Worm (Caenorhabditis elegans) whole organism, late embryonic: Measurements from ENCODE around the gene acr-12.

Experiments used
- F13H6.1 ChIP-seq: sonication (generic microtip); optimal IDR thresholded peaks from 2 replicates; lab custom pipeline; 2016; ENCODE audit warnings: missing genetic modification characterization, missing compliant biosample characterization
- ceh-14 ChIP-seq: sonication (generic microtip); optimal IDR thresholded peaks from 2 replicates; lab custom pipeline; 2016; ENCODE audit warnings: missing genotype, missing genetic modification characterization, missing compliant biosample characterization
- ceh-18 ChIP-seq: sonication (generic microtip); optimal IDR thresholded peaks from 2 replicates; lab custom pipeline; 2016; ENCODE audit warnings: missing genetic modification characterization, missing compliant biosample characterization
- ceh-22 ChIP-seq: sonication (generic microtip); optimal IDR thresholded peaks from 2 replicates; lab custom pipeline; 2017; ENCODE audit warnings: missing biosample characterization, missing genetic modification characterization
- ceh-31 ChIP-seq: sonication (generic microtip); optimal IDR thresholded peaks from 2 replicates; lab custom pipeline; 2016; ENCODE audit warnings: missing genetic modification characterization, missing compliant biosample characterization
- ceh-34 ChIP-seq: sonication (generic microtip); optimal IDR thresholded peaks from 2 replicates; lab custom pipeline; 2016; ENCODE audit warnings: mild to moderate bottlenecking, missing genetic modification characterization, missing compliant biosample characterization
- ceh-45 ChIP-seq: fragments of 200-800 bp; sonication (Bioruptor generic); IDR thresholded peaks from 2 replicates; pipeline ENCODE4 v1.3.6; 2022; ENCODE audit warnings: missing genetic modification reagents, missing genetic modification characterization, missing compliant biosample characterization
- ceh-9 ChIP-seq: sonication (generic microtip); optimal IDR thresholded peaks from 2 replicates; lab custom pipeline; 2016; ENCODE audit warnings: mild to moderate bottlenecking, missing genetic modification characterization, inconsistent platforms, missing compliant biosample characterization
- che-1 ChIP-seq: sonication (generic microtip); optimal IDR thresholded peaks from 2 replicates; lab custom pipeline; 2016; ENCODE audit warnings: mild to moderate bottlenecking, missing genetic modification characterization, missing compliant biosample characterization
- dmd-4 ChIP-seq: sonication (generic microtip); optimal IDR thresholded peaks from 2 replicates; lab custom pipeline; 2016; ENCODE audit warnings: borderline replicate concordance, missing genetic modification characterization, missing compliant biosample characterization
- elt-2 ChIP-seq: sonication (generic microtip); optimal IDR thresholded peaks from 2 replicates; lab custom pipeline; 2016; ENCODE audit warnings: missing genetic modification reagents, missing genetic modification characterization, missing compliant biosample characterization
- eyg-1 ChIP-seq: sonication (generic microtip); optimal IDR thresholded peaks from 2 replicates; lab custom pipeline; 2016; ENCODE audit warnings: missing genotype, missing genetic modification characterization, missing compliant biosample characterization
- fax-1 ChIP-seq: sonication (generic microtip); optimal IDR thresholded peaks from 2 replicates; lab custom pipeline; 2016; ENCODE audit warnings: missing genotype, missing genetic modification characterization, missing compliant biosample characterization
- hlh-30 ChIP-seq: sonication (generic microtip); optimal IDR thresholded peaks from 2 replicates; lab custom pipeline; 2017; ENCODE audit warnings: antibody characterized with exemption, missing genetic modification characterization, missing compliant biosample characterization; ENCODE audit not compliant: insufficient read depth
- nfya-1 ChIP-seq: sonication (generic microtip); optimal IDR thresholded peaks from 2 replicates; lab custom pipeline; 2017; ENCODE audit warnings: missing genetic modification characterization, mild to moderate bottlenecking, missing compliant biosample characterization, antibody characterized with exemption, moderate library complexity
- nhr-11 ChIP-seq: fragments of 150-350 bp; optimal IDR thresholded peaks from 2 replicates; lab custom pipeline; 2014; ENCODE audit warnings: missing biosample characterization, missing genetic modification characterization
- nhr-232 ChIP-seq: sonication (generic microtip); optimal IDR thresholded peaks from 2 replicates; lab custom pipeline; 2016; ENCODE audit warnings: missing genetic modification characterization, missing compliant biosample characterization
- npax-4 ChIP-seq: sonication (generic microtip); optimal IDR thresholded peaks from 2 replicates; lab custom pipeline; 2016; ENCODE audit warnings: missing genetic modification characterization, missing compliant biosample characterization
- odd-2 ChIP-seq: sonication (generic microtip); optimal IDR thresholded peaks from 2 replicates; lab custom pipeline; 2017; ENCODE audit warnings: antibody characterized with exemption, mild to moderate bottlenecking, missing genetic modification characterization, missing compliant biosample characterization
- pat-9 ChIP-seq: fragments of 200-800 bp; sonication (Bioruptor generic); optimal IDR thresholded peaks from 2 replicates; lab custom pipeline; 2018; ENCODE audit warnings: mild to moderate bottlenecking, missing genetic modification characterization, moderate library complexity, missing compliant biosample characterization
- pax-1 ChIP-seq: fragments of 150-350 bp; optimal IDR thresholded peaks from 2 replicates; lab custom pipeline; 2014; ENCODE audit warnings: missing biosample characterization, missing genetic modification characterization
- pha-4 ChIP-seq: fragments of 150-350 bp; optimal IDR thresholded peaks from 2 replicates; lab custom pipeline; 2018; ENCODE audit warnings: missing biosample characterization, missing genetic modification reagents, missing genetic modification characterization
- ref-2 ChIP-seq: sonication (generic microtip); optimal IDR thresholded peaks from 2 replicates; lab custom pipeline; 2016; ENCODE audit warnings: missing genetic modification characterization, missing compliant biosample characterization
- sdc-2 ChIP-seq: sonication (generic microtip); optimal IDR thresholded peaks from 2 replicates; lab custom pipeline; 2016; ENCODE audit warnings: missing genotype, missing genetic modification characterization, missing compliant biosample characterization
- sox-2 ChIP-seq: fragments of 200-800 bp; sonication (Bioruptor generic); IDR thresholded peaks from 2 replicates; pipeline ENCODE4 v1.3.6; 2022; ENCODE audit warnings: missing genetic modification reagents, missing genetic modification characterization, missing compliant biosample characterization
- syd-9 ChIP-seq: sonication (generic microtip); optimal IDR thresholded peaks from 2 replicates; lab custom pipeline; 2016; ENCODE audit warnings: mild to moderate bottlenecking, missing genetic modification characterization, moderate library complexity, missing compliant biosample characterization
- tbx-2 ChIP-seq: sonication (generic microtip); optimal IDR thresholded peaks from 2 replicates; lab custom pipeline; 2016; ENCODE audit warnings: missing genetic modification characterization, missing compliant biosample characterization
- tbx-7 ChIP-seq: sonication (generic microtip); optimal IDR thresholded peaks from 2 replicates; lab custom pipeline; 2016; ENCODE audit warnings: missing genotype, missing genetic modification characterization, missing compliant biosample characterization
- unc-3 ChIP-seq, 2 experiments: fragments of 200-800 bp in 1 of 2; sonication (Bioruptor generic) in 1 of 2; sonication (generic microtip) in 1 of 2; conservative IDR thresholded peaks in 1 of 2; optimal IDR thresholded peaks in 1 of 2; 2 replicates each; pipeline versions ENCODE4 v1.3.6 to Lab custom; 2016 to 2022; ENCODE audit warnings: missing compliant biosample characterization in 2 of 2, missing genetic modification characterization in 2 of 2, missing genetic modification reagents in 1 of 2
- unc-42 ChIP-seq: sonication (generic microtip); optimal IDR thresholded peaks from 2 replicates; lab custom pipeline; 2016; ENCODE audit warnings: missing genotype, missing genetic modification characterization, missing compliant biosample characterization
- unc-55 ChIP-seq: sonication (generic microtip); optimal IDR thresholded peaks from 2 replicates; lab custom pipeline; 2017; ENCODE audit warnings: missing biosample characterization, missing genetic modification reagents, missing genetic modification characterization
- unc-86 ChIP-seq: sonication (generic microtip); optimal IDR thresholded peaks from 2 replicates; lab custom pipeline; 2016; ENCODE audit warnings: missing genetic modification characterization, missing compliant biosample characterization

The acr-12 gene

ce11 chrX:13532424-13533309 lies at the start of gene acr-12:
TSS of gene acr-12 (plus strand) at chrX:13532853.
- TF ChIP-seq nhr-232 (tag; lab: Kevin White, UChicago) (no peak), nhr-11 (tag; lab: Kevin White, UChicago) (no peak), pat-9 (tag; lab: Kevin White, UChicago) (peak; percentile 5), ref-2 (peak; percentile 22), unc-55 (GFP tag; lab: Kevin White, UChicago) (no peak), nfya-1 (no peak), unc-42 (tag; lab: Kevin White, UChicago) (peak; percentile 79), ceh-31 (tag; lab: Kevin White, UChicago) (peak; percentile 27), ceh-22 (tag; lab: Kevin White, UChicago) (no peak), sdc-2 (tag; lab: Kevin White, UChicago) (peak; percentile 21), dmd-4 (tag; lab: Kevin White, UChicago) (no peak)

ce11 chrX:13484813-13485212 lies 47.8 kb upstream of the acr-12 start, which contains the start of gene srd-51:
TSS of gene srd-51 (minus strand) at chrX:13484913.
- TF ChIP-seq pax-1 (no peak), pha-4 (tag; lab: Kevin White, UChicago) (no peak), unc-86 (tag; lab: Kevin White, UChicago) (no peak), npax-4 (tag; lab: Kevin White, UChicago) (no peak), nhr-11 (tag; lab: Kevin White, UChicago) (no peak)
- TF ChIP-seq, all 69 proteins: peak for 0

DNA sequence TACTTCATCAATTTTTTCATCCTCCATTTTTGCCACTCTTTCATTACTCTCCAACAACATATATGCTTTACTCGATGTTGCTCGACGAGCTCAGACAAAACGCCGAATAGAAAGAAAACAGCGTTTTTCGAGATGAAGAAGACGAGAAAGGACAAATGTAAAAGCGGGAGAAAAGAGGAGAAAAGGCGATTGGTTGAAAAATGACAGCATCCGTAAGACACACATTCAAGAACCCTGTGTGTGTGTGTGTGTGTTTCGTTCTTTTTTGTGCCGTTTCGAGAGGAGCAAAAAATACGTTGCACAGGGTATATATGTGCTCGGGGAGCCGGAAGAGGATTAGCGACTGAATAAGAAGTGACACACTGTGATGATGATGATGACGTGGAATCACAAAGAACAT lies 38.9 kb upstream of the acr-12 start:
- TF ChIP-seq ceh-9 (tag; lab: Kevin White, UChicago) (no peak), ceh-14 (no peak), tbx-2 (tag; lab: Kevin White, UChicago) (no peak), che-1 (no peak), syd-9 (tag; lab: Kevin White, UChicago) (no peak), ceh-34 (tag; lab: Kevin White, UChicago) (no peak), odd-2 (tag; lab: Kevin White, UChicago) (no peak), unc-42 (tag; lab: Kevin White, UChicago) (no peak), eyg-1 (tag; lab: Kevin White, UChicago) (no peak), unc-86 (tag; lab: Kevin White, UChicago) (no peak), elt-2 (tag; lab: Kevin White, UChicago) (no peak), pat-9 (tag; lab: Kevin White, UChicago) (no peak), tbx-7 (no peak), sox-2 (GFP tag; lab: Robert Waterston, UW) (no peak), npax-4 (tag; lab: Kevin White, UChicago) (no peak), F13H6.1 (tag; lab: Kevin White, UChicago) (no peak), ceh-18 (tag; lab: Kevin White, UChicago) (no peak), hlh-30 (tag; lab: Kevin White, UChicago) (no peak), dmd-4 (tag; lab: Kevin White, UChicago) (no peak), fax-1 (tag; lab: Kevin White, UChicago) (no peak)

DNA sequence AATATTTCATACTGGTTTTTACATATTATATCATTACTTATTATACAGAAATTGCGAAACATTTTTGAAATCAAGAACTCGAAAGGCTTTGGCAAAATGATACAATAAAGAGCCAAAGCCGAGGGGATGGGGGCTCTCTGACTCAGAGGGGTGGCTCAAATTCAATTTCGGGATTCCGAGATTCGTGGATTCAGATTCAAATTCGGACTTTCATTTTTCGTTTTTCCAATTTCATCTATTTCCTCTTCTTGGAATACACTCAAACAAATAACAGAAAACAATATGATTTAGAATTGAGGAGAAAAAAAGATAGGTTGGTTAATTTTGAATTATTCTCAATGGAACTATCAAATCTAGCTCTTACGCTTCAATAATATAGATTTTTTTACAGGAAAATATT lies 33.6 kb upstream of the acr-12 start:
- TF ChIP-seq dmd-4 (tag; lab: Kevin White, UChicago) (no peak), unc-42 (tag; lab: Kevin White, UChicago) (peak; percentile 70)

DNA sequence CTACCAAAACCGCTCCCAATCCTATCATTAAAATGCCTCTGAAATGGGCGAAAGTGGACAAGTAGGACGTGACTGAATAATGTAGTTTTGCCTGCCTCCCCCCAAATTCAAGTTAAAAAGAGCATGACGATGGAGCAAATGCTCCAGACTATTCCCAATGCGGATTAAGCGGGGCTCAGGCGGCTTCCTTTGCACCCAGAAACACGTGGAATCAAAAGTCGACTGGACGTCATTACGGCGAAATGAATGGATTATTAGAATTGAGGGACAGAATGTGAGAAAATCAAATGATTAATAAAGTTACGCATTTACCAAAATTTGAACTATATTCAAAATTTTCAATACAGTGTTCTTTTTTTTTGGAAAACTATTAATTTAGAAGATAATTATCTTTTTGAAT lies 32.7 kb upstream of the acr-12 start:
- no peak for TF ChIP-seq sdc-2 (tag; lab: Kevin White, UChicago)
- TF ChIP-seq pat-9 (tag; lab: Kevin White, UChicago): no peak
- no peak for TF ChIP-seq nhr-232 (tag; lab: Kevin White, UChicago)
- no peak for TF ChIP-seq unc-3 (GFP tag; conservative IDR thresholded peaks at IDR 0.05; lab: Robert Waterston, UW)
- no peak for TF ChIP-seq unc-3 (tag; optimal IDR thresholded peaks at IDR 0.05; lab: Kevin White, UChicago)
- TF ChIP-seq ceh-45: no peak
